Worm (Caenorhabditis elegans): ENCODE results near the gene F42G2.7.

ce11 chrII:2415439-2415838 lies 2.5 kb upstream of the F42G2.7 start, which contains the start of gene fbxa-4:
- TF ChIP-seq snpc-4 (tag; optimal IDR thresholded peaks at IDR 0.05) (no peak), nhr-28 (tag; optimal IDR thresholded peaks at IDR 0.05) (no peak), lsy-2 (tag; optimal IDR thresholded peaks at IDR 0.05) (no peak), lin-13 (tag; optimal IDR thresholded peaks at IDR 0.05) (no peak), unc-39 (tag; optimal IDR thresholded peaks at IDR 0.05) (no peak), elt-1 (tag; optimal IDR thresholded peaks at IDR 0.05; ENCODE audit: borderline replicate concordance, insufficient read depth) (no peak), sem-2 (GFP tag; optimal IDR thresholded peaks at IDR 0.05) (no peak), unc-62 (GFP tag; optimal IDR thresholded peaks at IDR 0.05) (no peak), ceh-43 (GFP tag; optimal IDR thresholded peaks at IDR 0.05) (no peak)
